Fruit fly (Drosophila melanogaster): Measurements from ENCODE around the gene CG14005.

- TF ChIP-seq EcR (GFP tag; optimal IDR thresholded peaks at IDR 0.05) (no peak), CG17806 (tag; optimal IDR thresholded peaks at IDR 0.05) (no peak)
These were observed 3.1 kb downstream of the CG14005 start for dm6 chr2L:5798629-5799028.
